1 fruit fly cellular context compared by ENCODE assay signal in genomic region chrX:12675798-12676553, dm6.
TF ChIP-seq lines count a peak whose summit lies in the region.

No protein-coding gene starts in this region.

TF ChIP-seq in whole organism, embryonic, 481 proteins besides CTCF, POLR2A, EP300 and RAD21 (continued from another document):
- TF ChIP-seq CG3838 (GFP tag; optimal IDR thresholded peaks at IDR 0.05; lab: Kevin White, UChicago) (no peak), her (GFP tag; optimal IDR thresholded peaks at IDR 0.05; lab: Kevin White, UChicago) (no peak), chinmo (GFP tag; IDR thresholded peaks at IDR 0.05; lab: Robert Waterston, UW; ENCODE audit: partially characterized antibody) (no peak), ara (GFP tag; IDR thresholded peaks at IDR 0.05; lab: Robert Waterston, UW) (no peak), CG32532 (GFP tag; IDR thresholded peaks at IDR 0.05; lab: Robert Waterston, UW) (0 out of 2 replicates have a peak, but pooled peaks have one; percentile 10), caup (GFP tag; optimal IDR thresholded peaks at IDR 0.05; lab: Kevin White, UChicago; ENCODE audit: severe bottlenecking) (no peak), CG13894 (tag; optimal IDR thresholded peaks at IDR 0.05; lab: Kevin White, UChicago) (peak; percentile 69), Fer1 (GFP tag; optimal IDR thresholded peaks at IDR 0.05; lab: Kevin White, UChicago) (no peak), pb (GFP tag; optimal IDR thresholded peaks at IDR 0.05; lab: Kevin White, UChicago) (no peak), p53 (GFP tag; optimal IDR thresholded peaks at IDR 0.05; lab: Kevin White, UChicago) (no peak), CG11723 (GFP tag; optimal IDR thresholded peaks at IDR 0.05; lab: Kevin White, UChicago) (no peak), CG8290 (GFP tag; optimal IDR thresholded peaks at IDR 0.05; lab: Kevin White, UChicago) (no peak), CG8290 (tag; optimal IDR thresholded peaks at IDR 0.05; lab: Kevin White, UChicago) (no peak), ttk (GFP tag; IDR thresholded peaks at IDR 0.05; lab: Robert Waterston, UW) (no peak), CG17385 (GFP tag; optimal IDR thresholded peaks at IDR 0.05; lab: Kevin White, UChicago) (no peak), CG14667 (GFP tag; IDR thresholded peaks at IDR 0.05; lab: Robert Waterston, UW) (no peak), sim (GFP tag; IDR thresholded peaks at IDR 0.05; lab: Robert Waterston, UW) (no peak), NfI (GFP tag; optimal IDR thresholded peaks at IDR 0.05; lab: Kevin White, UChicago) (no peak), Oli (tag; optimal IDR thresholded peaks at IDR 0.05; lab: Kevin White, UChicago) (no peak), CG8388 (GFP tag; optimal IDR thresholded peaks at IDR 0.05; lab: Kevin White, UChicago) (peak; percentile 3)
TF ChIP-seq in whole organism, embryonic: peak in this region for 40.
